Worm (Caenorhabditis elegans) whole organism, L4 larva: ENCODE data around the gene T26G10.1.

Source experiments
- F37D6.2 ChIP-seq: sonication (generic microtip); optimal IDR thresholded peaks from 2 replicates; lab custom pipeline; 2016; ENCODE audit warnings: mild to moderate bottlenecking, missing genetic modification characterization, missing compliant biosample characterization
- ama-1 ChIP-seq: fragments of 150-350 bp; optimal IDR thresholded peaks from 2 replicates; lab custom pipeline; 2014; ENCODE audit warnings: inconsistent platforms, mixed read lengths
- ceh-28 ChIP-seq: fragments of 150-350 bp; optimal IDR thresholded peaks from 2 replicates; lab custom pipeline; 2014; ENCODE audit warnings: missing biosample characterization, missing genetic modification reagents, missing genetic modification characterization
- ceh-82 ChIP-seq: sonication (generic microtip); optimal IDR thresholded peaks from 2 replicates; lab custom pipeline; 2017; ENCODE audit warnings: missing biosample characterization, missing genetic modification characterization
- dpl-1 ChIP-seq: fragments of 150-350 bp; optimal IDR thresholded peaks from 2 replicates; lab custom pipeline; 2014; ENCODE audit warnings: missing biosample characterization, missing genetic modification reagents, missing genetic modification characterization
- dve-1 ChIP-seq: sonication (generic microtip); optimal IDR thresholded peaks from 2 replicates; lab custom pipeline; 2017; ENCODE audit warnings: antibody characterized with exemption, mild to moderate bottlenecking, missing genetic modification characterization, missing compliant biosample characterization; ENCODE audit not compliant: insufficient read depth
- hlh-30 ChIP-seq: sonication (generic microtip); optimal IDR thresholded peaks from 2 replicates; lab custom pipeline; 2017; ENCODE audit warnings: antibody characterized with exemption, mild to moderate bottlenecking, missing genetic modification characterization, missing compliant biosample characterization; ENCODE audit not compliant: insufficient read depth
- nhr-25 ChIP-seq: sonication (generic microtip); optimal IDR thresholded peaks from 2 replicates; lab custom pipeline; 2017; ENCODE audit warnings: missing genetic modification characterization, mild to moderate bottlenecking, missing compliant biosample characterization, antibody characterized with exemption, moderate library complexity, borderline replicate concordance; ENCODE audit not compliant: insufficient read depth
- nhr-48 ChIP-seq: sonication (generic microtip); optimal IDR thresholded peaks from 2 replicates; lab custom pipeline; 2016; ENCODE audit warnings: mild to moderate bottlenecking, missing genetic modification characterization, missing compliant biosample characterization
- pha-4 ChIP-seq, 2 experiments: fragments of 150-350 bp in 1 of 2; fragments of 200-800 bp in 1 of 2; sonication (Bioruptor generic) in 1 of 2; IDR thresholded peaks in 1 of 2; optimal IDR thresholded peaks in 1 of 2; 2 replicates each; pipeline versions ENCODE4 v1.3.6 to Lab custom; 2014 to 2022; ENCODE audit warnings: missing genetic modification characterization in 2 of 2, missing genetic modification reagents in 2 of 2, missing biosample characterization in 1 of 2, missing compliant biosample characterization in 1 of 2
- pqm-1 ChIP-seq: sonication (generic microtip); optimal IDR thresholded peaks from 2 replicates; lab custom pipeline; 2017; ENCODE audit warnings: missing biosample characterization, missing genetic modification characterization
- set-16 ChIP-seq: fragments of 200-800 bp; sonication (Bioruptor generic); IDR thresholded peaks from 2 replicates; pipeline ENCODE4 v1.3.6; 2022; ENCODE audit warnings: missing genetic modification reagents, missing genetic modification characterization, missing compliant biosample characterization
- unc-62 ChIP-seq, 3 experiments: fragments of 150-350 bp in 1 of 3; sonication (generic microtip); optimal IDR thresholded peaks in 2 of 3; peaks in 1 of 3; 1 replicate in 1 of 3; 2 replicates in 2 of 3; lab custom pipeline; 2014 to 2017; ENCODE audit warnings: missing biosample characterization in 3 of 3, missing genetic modification characterization in 3 of 3, missing genetic modification reagents in 3 of 3, missing genotype in 1 of 3
- vab-7 ChIP-seq: fragments of 200-800 bp; sonication (Bioruptor generic); IDR thresholded peaks from 2 replicates; pipeline ENCODE4 v1.3.6; 2022; ENCODE audit warnings: missing genetic modification reagents, missing genetic modification characterization, missing compliant biosample characterization

- TF ChIP-seq pha-4 (GFP tag; IDR thresholded peaks at IDR 0.05; lab: Robert Waterston, UW) (no peak), pha-4 (tag; optimal IDR thresholded peaks at IDR 0.05; lab: Kevin White, UChicago) (no peak), nhr-48 (tag; lab: Kevin White, UChicago) (no peak), ama-1 (lab: Kevin White, UChicago) (no peak), pqm-1 (tag; lab: Kevin White, UChicago) (no peak), dve-1 (tag; lab: Kevin White, UChicago) (no peak), hlh-30 (no peak), nhr-25 (tag; lab: Kevin White, UChicago) (no peak), dpl-1 (GFP tag; lab: Kevin White, UChicago) (no peak), ceh-82 (tag; lab: Kevin White, UChicago) (no peak), F37D6.2 (no peak), unc-62 (GFP tag; optimal IDR thresholded peaks at IDR 0.05 in 1 of 2; lab: Kevin White, UChicago) (no peak), unc-62 (tag; optimal IDR thresholded peaks at IDR 0.05; lab: Kevin White, UChicago) (no peak), set-16 (GFP tag; lab: Robert Waterston, UW) (no peak), ceh-28 (tag; lab: Kevin White, UChicago) (no peak), vab-7 (no peak)
Measured at ce11 chrIII:9439399-9439798, 33.0 kb upstream of the T26G10.1 start, which contains the start of gene F54C8.1.
